Fruit fly (Drosophila melanogaster) Kc167 (cell line): ENCODE results near the gene CG9427.

Source experiments
- Myc ChIP-seq: fragments of >200 bp; optimal IDR thresholded peaks from 2 replicates; lab custom pipeline; 2017; ENCODE audit warnings: missing external identifiers
- Sin3A ChIP-seq: fragments of >200 bp; optimal IDR thresholded peaks from 2 replicates; lab custom pipeline; 2018; ENCODE audit warnings: missing external identifiers
- h ChIP-seq: fragments of >200 bp; optimal IDR thresholded peaks from 3 replicates; lab custom pipeline; 2018; ENCODE audit warnings: missing external identifiers
- insv ChIP-seq: fragments of >200 bp; optimal IDR thresholded peaks from 3 replicates; lab custom pipeline; 2018; ENCODE audit warnings: missing external identifiers
- psq ChIP-seq: fragments of >200 bp; optimal IDR thresholded peaks from 2 replicates; lab custom pipeline; 2017; ENCODE audit warnings: missing external identifiers
- ttk ChIP-seq: sonication (Bioruptor generic); optimal IDR thresholded peaks from 2 replicates; lab custom pipeline; 2017; ENCODE audit warnings: missing external identifiers

DNA sequence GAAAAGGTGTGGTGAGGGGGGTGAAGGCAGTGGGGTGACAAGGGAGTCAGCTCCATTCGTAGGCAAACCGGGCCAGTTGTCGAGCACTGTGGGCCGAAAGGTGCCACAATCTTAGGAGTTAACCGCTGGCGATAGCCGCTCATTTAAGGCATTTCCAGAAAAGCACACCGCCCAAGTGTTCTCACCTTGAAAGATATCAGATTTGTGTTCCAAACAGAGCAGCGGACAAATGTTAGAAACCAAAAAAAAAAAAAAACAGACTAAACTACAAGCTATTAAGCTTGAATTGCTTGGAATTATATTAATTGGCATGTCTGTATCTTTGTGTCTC is 32.5 kb downstream of the CG9427 start:
- TF ChIP-seq Sin3A (lab: Kevin White, UChicago) (no peak), h (lab: Kevin White, UChicago) (no peak), ttk (lab: Kevin White, UChicago) (no peak), insv (lab: Kevin White, UChicago) (no peak), Myc (lab: Kevin White, UChicago) (no peak), psq (lab: Kevin White, UChicago) (no peak)
